Fruit fly (Drosophila melanogaster) whole organism, adult: Measurements from ENCODE around the gene CG2186.

ENCODE experiments used
- CG11617 ChIP-seq: fragments of 200-800 bp; sonication (Bioruptor generic); optimal IDR thresholded peaks from 2 replicates; lab custom pipeline; 2017; ENCODE audit warnings: mild to moderate bottlenecking, missing biosample characterization, missing genetic modification reagents, missing genetic modification characterization
- CG12768 ChIP-seq: fragments of 200-800 bp; sonication (Bioruptor generic); optimal IDR thresholded peaks from 2 replicates; lab custom pipeline; 2017; ENCODE audit warnings: missing biosample characterization, missing genetic modification characterization, mild to moderate bottlenecking, moderate library complexity, missing genetic modification reagents
- CG5204 ChIP-seq: fragments of 200-800 bp; sonication (Bioruptor generic); optimal IDR thresholded peaks from 2 replicates; lab custom pipeline; 2016; ENCODE audit warnings: missing biosample characterization, missing genetic modification characterization
- CG7045 ChIP-seq: fragments of 200-800 bp; sonication (Bioruptor generic); optimal IDR thresholded peaks from 2 replicates; lab custom pipeline; 2017; ENCODE audit warnings: missing biosample characterization, mild to moderate bottlenecking, missing genetic modification characterization
- Clk ChIP-seq: fragments of 200-800 bp; sonication (Bioruptor generic); optimal IDR thresholded peaks from 2 replicates; lab custom pipeline; 2017; ENCODE audit warnings: missing biosample characterization, missing genetic modification characterization
- Hr96 ChIP-seq: fragments of 200-800 bp; sonication (Bioruptor generic); optimal IDR thresholded peaks from 2 replicates; lab custom pipeline; 2016; ENCODE audit warnings: missing biosample characterization, missing genetic modification characterization
- Mnt ChIP-seq: fragments of 200-800 bp; sonication (Bioruptor generic); optimal IDR thresholded peaks from 2 replicates; lab custom pipeline; 2016; ENCODE audit warnings: missing biosample characterization, mild to moderate bottlenecking, missing genetic modification characterization
- bab1 ChIP-seq: fragments of 200-800 bp; sonication (Bioruptor generic); optimal IDR thresholded peaks from 3 replicates; lab custom pipeline; 2019; ENCODE audit warnings: missing biosample characterization, mild to moderate bottlenecking, missing genetic modification characterization, moderate library complexity
- cic ChIP-seq: fragments of 200-800 bp; sonication (Bioruptor generic); optimal IDR thresholded peaks from 2 replicates; lab custom pipeline; 2017; ENCODE audit warnings: missing biosample characterization, mild to moderate bottlenecking, missing genetic modification characterization, moderate library complexity
- cnc ChIP-seq, 2 experiments: fragments of >200 bp; optimal IDR thresholded peaks; 2 replicates each; lab custom pipeline; 2017
- ovo ChIP-seq: fragments of 200-800 bp; sonication (Bioruptor generic); optimal IDR thresholded peaks from 2 replicates; lab custom pipeline; 2016; ENCODE audit warnings: missing biosample characterization, missing genetic modification characterization
- pad ChIP-seq: fragments of 200-800 bp; sonication (Bioruptor generic); optimal IDR thresholded peaks from 3 replicates; lab custom pipeline; 2017; ENCODE audit warnings: missing biosample characterization, missing genetic modification characterization, mild to moderate bottlenecking, moderate library complexity, missing genetic modification reagents
- tj ChIP-seq: fragments of 200-800 bp; sonication (Bioruptor generic); optimal IDR thresholded peaks from 3 replicates; lab custom pipeline; 2017; ENCODE audit warnings: missing biosample characterization, mild to moderate bottlenecking, missing genetic modification characterization, moderate library complexity
- toe ChIP-seq: fragments of 200-800 bp; sonication (Bioruptor generic); optimal IDR thresholded peaks from 2 replicates; lab custom pipeline; 2016; ENCODE audit warnings: missing biosample characterization, missing genetic modification characterization

DNA sequence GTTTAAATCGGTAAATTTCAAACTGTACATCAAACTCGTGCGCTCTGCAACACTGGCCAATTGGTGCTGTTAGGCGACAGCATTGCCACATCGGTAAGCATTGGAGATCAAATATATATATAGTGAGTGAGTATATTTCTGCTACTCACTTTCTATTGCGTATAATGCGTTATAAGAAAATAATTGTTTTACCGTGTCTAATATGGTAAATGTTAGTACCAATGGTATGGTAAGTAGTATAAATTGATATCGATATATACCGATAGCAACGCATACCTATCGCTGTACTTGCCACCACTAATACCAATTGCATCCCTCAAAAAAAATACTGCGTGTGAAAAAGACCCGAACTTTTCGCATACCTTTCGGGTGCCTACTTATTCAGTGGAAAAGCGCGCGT, at the start of gene CG2186, which contains the start of gene sofe:
- peak; percentile 75 for TF ChIP-seq toe (GFP tag; lab: Kevin White, UChicago)
- TF ChIP-seq Clk (GFP tag; lab: Kevin White, UChicago) = no peak
- TF ChIP-seq Mnt (GFP tag; lab: Kevin White, UChicago) = peak; percentile 63
- TF ChIP-seq Hr96 (GFP tag; lab: Kevin White, UChicago) = no peak
- TF ChIP-seq tj (GFP tag; lab: Kevin White, UChicago) = peak; percentile 35
- TF ChIP-seq pad (GFP tag; lab: Kevin White, UChicago) = peak; percentile 43
- TF ChIP-seq CG12768 (GFP tag; lab: Kevin White, UChicago) = no peak
- no peak for TF ChIP-seq cic
- peak; percentile 73 for TF ChIP-seq bab1 (GFP tag; lab: Kevin White, UChicago)
- no peak for TF ChIP-seq CG5204 (GFP tag; lab: Kevin White, UChicago)
- TF ChIP-seq CG7045 = no peak
- peak; percentile 92 for TF ChIP-seq ovo (GFP tag; lab: Kevin White, UChicago)
- TF ChIP-seq cnc (optimal IDR thresholded peaks at IDR 0.05; lab: Kevin White, UChicago) = no peak
- TF ChIP-seq CG11617 = peak; percentile 5
